Worm (Caenorhabditis elegans) whole organism, L3 larva: Measurements from ENCODE around the gene zipt-3.

Experiments
- R02D3.7 ChIP-seq: fragments of 150-350 bp; optimal IDR thresholded peaks from 2 replicates; lab custom pipeline; 2014; ENCODE audit warnings: missing biosample characterization, missing genetic modification characterization
- nhr-237 ChIP-seq: fragments of 150-350 bp; optimal IDR thresholded peaks from 2 replicates; lab custom pipeline; 2014; ENCODE audit warnings: missing biosample characterization, missing genetic modification characterization
- tbx-2 ChIP-seq: sonication (generic microtip); optimal IDR thresholded peaks from 2 replicates; lab custom pipeline; 2016; ENCODE audit warnings: mild to moderate bottlenecking, missing genetic modification characterization, missing compliant biosample characterization
- unc-39 ChIP-seq: sonication (generic microtip); optimal IDR thresholded peaks from 4 replicates; lab custom pipeline; 2017; ENCODE audit warnings: missing biosample characterization, missing genetic modification characterization

DNA sequence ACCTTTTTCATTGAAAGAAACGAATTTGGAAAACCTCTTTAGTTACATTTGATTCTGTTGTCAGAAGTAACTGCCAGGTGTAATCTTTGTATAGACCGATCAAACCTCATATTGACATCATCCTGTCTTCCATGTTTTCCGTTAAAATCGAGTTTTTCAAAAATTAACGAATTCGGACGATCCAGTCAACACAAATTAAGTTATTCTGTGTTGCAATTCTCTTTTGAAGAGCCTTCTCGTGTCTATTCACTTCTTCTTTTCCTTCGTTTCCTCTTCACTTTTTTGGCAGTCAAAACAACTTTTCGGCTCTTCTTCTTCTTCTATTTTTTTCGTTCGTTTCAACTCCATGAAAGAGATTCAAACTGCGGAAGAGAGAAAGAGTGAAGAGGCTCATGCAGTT is 9.8 kb upstream of the zipt-3 start:
- TF ChIP-seq R02D3.7 (tag; lab: Kevin White, UChicago) (no peak), unc-39 (tag; lab: Kevin White, UChicago) (no peak), tbx-2 (tag; lab: Kevin White, UChicago) (no peak), nhr-237 (tag; lab: Kevin White, UChicago) (no peak)
